Fruit fly (Drosophila melanogaster) whole organism, wandering third instar larva: ENCODE measurements around the gene fru.

ENCODE experiments used
- Abd-B ChIP-seq: fragments of >200 bp; optimal IDR thresholded peaks from 2 replicates; lab custom pipeline; 2017; ENCODE audit warnings: missing biosample characterization, missing genetic modification characterization
- CG32264 ChIP-seq: fragments of 200-800 bp; sonication (Bioruptor generic); optimal IDR thresholded peaks from 2 replicates; lab custom pipeline; 2016; ENCODE audit warnings: missing biosample characterization, missing genetic modification characterization
- CG9705 ChIP-seq: fragments of 200-800 bp; sonication (Bioruptor generic); optimal IDR thresholded peaks from 2 replicates; lab custom pipeline; 2018; ENCODE audit warnings: missing biosample characterization, mild to moderate bottlenecking, missing genetic modification characterization
- CrebA ChIP-seq: fragments of 200-800 bp; sonication (Bioruptor generic); optimal IDR thresholded peaks from 2 replicates; lab custom pipeline; 2016; ENCODE audit warnings: missing biosample characterization, mild to moderate bottlenecking, missing genetic modification characterization, borderline replicate concordance
- Dfd ChIP-seq: fragments of >200 bp; optimal IDR thresholded peaks from 2 replicates; lab custom pipeline; 2017; ENCODE audit warnings: missing biosample characterization, missing genetic modification characterization
- Dif ChIP-seq: fragments of 200-275, 200-300 bp; sonication (Bioruptor generic); optimal IDR thresholded peaks from 2 replicates; lab custom pipeline; 2018; ENCODE audit warnings: missing biosample characterization, missing genetic modification characterization; ENCODE audit not compliant: partially characterized antibody
- GATAd ChIP-seq: sonication (Bioruptor generic); optimal IDR thresholded peaks from 2 replicates; lab custom pipeline; 2016; ENCODE audit warnings: missing biosample characterization, missing genetic modification characterization
- HLH106 ChIP-seq: fragments of 200-800 bp; optimal IDR thresholded peaks from 3 replicates; lab custom pipeline; 2019; ENCODE audit warnings: missing biosample characterization, mild to moderate bottlenecking, missing genetic modification characterization, moderate library complexity
- Hnf4 ChIP-seq: fragments of 200-800 bp; sonication (Bioruptor generic); optimal IDR thresholded peaks from 2 replicates; lab custom pipeline; 2016; ENCODE audit warnings: missing biosample characterization, mild to moderate bottlenecking, missing genetic modification characterization
- Hr78 ChIP-seq: fragments of >200 bp; optimal IDR thresholded peaks from 2 replicates; lab custom pipeline; 2017; ENCODE audit warnings: missing biosample characterization, missing genetic modification characterization
- Hr83 ChIP-seq: fragments of 200-300 bp; sonication (Bioruptor generic); optimal IDR thresholded peaks from 2 replicates; lab custom pipeline; 2016; ENCODE audit warnings: missing biosample characterization, mild to moderate bottlenecking, missing genetic modification characterization, moderate library complexity; ENCODE audit not compliant: poor library complexity, severe bottlenecking
- Jra ChIP-seq: sonication (Bioruptor generic); optimal IDR thresholded peaks from 2 replicates; lab custom pipeline; 2016; ENCODE audit warnings: missing biosample characterization, missing genetic modification characterization
- Mio ChIP-seq: sonication (Bioruptor generic); optimal IDR thresholded peaks from 2 replicates; lab custom pipeline; 2016; ENCODE audit warnings: missing biosample characterization, missing genetic modification characterization
- Myc ChIP-seq: fragments of >200 bp; optimal IDR thresholded peaks from 2 replicates; lab custom pipeline; 2017
- N ChIP-seq: fragments of >200 bp; optimal IDR thresholded peaks from 2 replicates; lab custom pipeline; 2018; ENCODE audit warnings: missing biosample characterization, missing external identifiers, missing genetic modification characterization
- OdsH ChIP-seq: fragments of 200-800 bp; sonication (Bioruptor generic); optimal IDR thresholded peaks from 2 replicates; lab custom pipeline; 2016; ENCODE audit warnings: missing biosample characterization, mild to moderate bottlenecking, missing genetic modification characterization
- Rel ChIP-seq, 2 experiments: fragments of 200-800 bp; sonication (Bioruptor generic) in 1 of 2; optimal IDR thresholded peaks; 2 replicates in 1 of 2; 3 replicates in 1 of 2; lab custom pipeline; 2016 to 2019; ENCODE audit warnings: mild to moderate bottlenecking in 2 of 2, missing biosample characterization in 2 of 2, missing genetic modification characterization in 2 of 2, moderate library complexity in 1 of 2
- Sp1 ChIP-seq: fragments of 200-800 bp; sonication (Bioruptor generic); optimal IDR thresholded peaks from 3 replicates; lab custom pipeline; 2019; ENCODE audit warnings: missing biosample characterization, mild to moderate bottlenecking, missing genetic modification characterization, moderate library complexity
- Vsx2 ChIP-seq: fragments of 200-300, 225-300 bp; sonication (Bioruptor generic); optimal IDR thresholded peaks from 2 replicates; lab custom pipeline; 2018; ENCODE audit warnings: missing biosample characterization, missing genetic modification characterization; ENCODE audit not compliant: partially characterized antibody
- br ChIP-seq: fragments of 200-800 bp; sonication (Bioruptor generic); optimal IDR thresholded peaks from 2 replicates; lab custom pipeline; 2016; ENCODE audit warnings: missing biosample characterization, missing genetic modification characterization
- brk ChIP-seq: fragments of 200-800 bp; sonication (Bioruptor generic); optimal IDR thresholded peaks from 2 replicates; lab custom pipeline; 2016; ENCODE audit warnings: missing biosample characterization, mild to moderate bottlenecking, missing genetic modification characterization
- dl ChIP-seq, 2 experiments: fragments of 175-275, 200-275 bp in 1 of 2; fragments of 200-275 bp in 1 of 2; sonication (Bioruptor generic); optimal IDR thresholded peaks; lab custom pipeline; 2018; ENCODE audit warnings: mild to moderate bottlenecking in 2 of 2, missing biosample characterization in 2 of 2, missing genetic modification characterization in 2 of 2, moderate library complexity in 2 of 2; ENCODE audit not compliant: partially characterized antibody in 2 of 2, insufficient read depth in 1 of 2
- dmrt93B ChIP-seq: fragments of 200-800 bp; sonication (Bioruptor generic); optimal IDR thresholded peaks from 2 replicates; lab custom pipeline; 2018; ENCODE audit warnings: missing biosample characterization, mild to moderate bottlenecking, missing genetic modification characterization
- dsf ChIP-seq: sonication (Bioruptor generic); optimal IDR thresholded peaks from 2 replicates; lab custom pipeline; 2016; ENCODE audit warnings: missing biosample characterization, missing genetic modification characterization, borderline replicate concordance
- ey ChIP-seq: fragments of 200-800 bp; sonication (Bioruptor generic); optimal IDR thresholded peaks from 2 replicates; lab custom pipeline; 2016; ENCODE audit warnings: missing biosample characterization, missing genetic modification characterization
- foxo ChIP-seq, 2 experiments: fragments of 200-800 bp; sonication (Bioruptor generic); optimal IDR thresholded peaks; 2 replicates in 1 of 2; 3 replicates in 1 of 2; lab custom pipeline; 2016 to 2017; ENCODE audit warnings: missing biosample characterization in 2 of 2, missing genetic modification characterization in 2 of 2
- fru ChIP-seq: fragments of 200-800 bp; sonication (Bioruptor generic); optimal IDR thresholded peaks from 3 replicates; lab custom pipeline; 2016; ENCODE audit warnings: missing biosample characterization, mild to moderate bottlenecking, missing genetic modification characterization
- h ChIP-seq: fragments of 200-800 bp; sonication (Bioruptor generic); optimal IDR thresholded peaks from 3 replicates; lab custom pipeline; 2016; ENCODE audit warnings: missing biosample characterization, mild to moderate bottlenecking, missing genetic modification characterization
- jim ChIP-seq: fragments of 175-275, 200-325 bp; sonication (Bioruptor generic); optimal IDR thresholded peaks from 2 replicates; lab custom pipeline; 2016; ENCODE audit warnings: missing biosample characterization, mild to moderate bottlenecking, missing genetic modification characterization
- lola ChIP-seq: fragments of >200 bp; optimal IDR thresholded peaks from 2 replicates; lab custom pipeline; 2017; ENCODE audit warnings: missing biosample characterization, missing genetic modification characterization
- pan ChIP-seq: fragments of >200 bp; optimal IDR thresholded peaks from 2 replicates; lab custom pipeline; 2017
- psq ChIP-seq: fragments of 200-800 bp; sonication (Bioruptor generic); optimal IDR thresholded peaks from 3 replicates; lab custom pipeline; 2017; ENCODE audit warnings: missing biosample characterization, mild to moderate bottlenecking, missing genetic modification characterization, moderate library complexity
- rgr ChIP-seq: fragments of 200-800 bp; sonication (Bioruptor generic); optimal IDR thresholded peaks from 3 replicates; lab custom pipeline; 2016; ENCODE audit warnings: missing biosample characterization, mild to moderate bottlenecking, missing genetic modification characterization
- sage ChIP-seq: fragments of 200-800 bp; sonication (Bioruptor generic); optimal IDR thresholded peaks from 2 replicates; lab custom pipeline; 2016; ENCODE audit warnings: missing biosample characterization, mild to moderate bottlenecking, missing genetic modification characterization
- sv ChIP-seq: fragments of 200-800 bp; sonication (Bioruptor generic); optimal IDR thresholded peaks from 3 replicates; lab custom pipeline; 2016; ENCODE audit warnings: missing biosample characterization, missing genetic modification characterization
- tai ChIP-seq: sonication (Bioruptor generic); optimal IDR thresholded peaks from 2 replicates; lab custom pipeline; 2016; ENCODE audit warnings: missing biosample characterization, missing genetic modification characterization
- usp ChIP-seq: fragments of >200 bp; optimal IDR thresholded peaks from 2 replicates; lab custom pipeline; 2017; ENCODE audit warnings: missing biosample characterization, missing genetic modification characterization
- woc ChIP-seq: sonication (Bioruptor generic); optimal IDR thresholded peaks from 2 replicates; lab custom pipeline; 2016; ENCODE audit warnings: missing biosample characterization, mild to moderate bottlenecking, missing genetic modification characterization

The fru gene

dm6 chr3R:18580979-18581378 lies 35.6 kb upstream of the fru start:
- TF ChIP-seq dmrt93B (GFP tag; lab: Kevin White, UChicago) (no peak), Sp1 (GFP tag; lab: Kevin White, UChicago) (no peak), sv (GFP tag; lab: Kevin White, UChicago) (no peak), Rel (GFP tag; optimal IDR thresholded peaks at IDR 0.05; lab: Kevin White, UChicago) (no peak), Rel (tag; optimal IDR thresholded peaks at IDR 0.05; lab: Kevin White, UChicago) (peak; percentile 29), Myc (lab: Kevin White, UChicago) (no peak)

dm6 chr3R:18577739-18578417 lies 32.5 kb upstream of the fru start:
- no peak for TF ChIP-seq Rel (GFP tag; optimal IDR thresholded peaks at IDR 0.05; lab: Kevin White, UChicago)
- TF ChIP-seq Rel (tag; optimal IDR thresholded peaks at IDR 0.05; lab: Kevin White, UChicago): peak; percentile 91
- TF ChIP-seq foxo (GFP tag; optimal IDR thresholded peaks at IDR 0.05; lab: Kevin White, UChicago): no peak
- peak; percentile 13 for TF ChIP-seq fru (GFP tag; lab: Kevin White, UChicago)
- TF ChIP-seq h (GFP tag; lab: Kevin White, UChicago): no peak
- no peak for TF ChIP-seq OdsH (GFP tag; lab: Kevin White, UChicago)
- no peak for TF ChIP-seq Dif (GFP tag; lab: Kevin White, UChicago)
- no peak for TF ChIP-seq CG32264 (GFP tag; lab: Kevin White, UChicago)
- TF ChIP-seq usp (GFP tag; lab: Kevin White, UChicago): no peak
- TF ChIP-seq pan (lab: Kevin White, UChicago): no peak
- no peak for TF ChIP-seq GATAd (GFP tag; lab: Kevin White, UChicago)
- TF ChIP-seq, all 38 proteins: peak for 2

DNA sequence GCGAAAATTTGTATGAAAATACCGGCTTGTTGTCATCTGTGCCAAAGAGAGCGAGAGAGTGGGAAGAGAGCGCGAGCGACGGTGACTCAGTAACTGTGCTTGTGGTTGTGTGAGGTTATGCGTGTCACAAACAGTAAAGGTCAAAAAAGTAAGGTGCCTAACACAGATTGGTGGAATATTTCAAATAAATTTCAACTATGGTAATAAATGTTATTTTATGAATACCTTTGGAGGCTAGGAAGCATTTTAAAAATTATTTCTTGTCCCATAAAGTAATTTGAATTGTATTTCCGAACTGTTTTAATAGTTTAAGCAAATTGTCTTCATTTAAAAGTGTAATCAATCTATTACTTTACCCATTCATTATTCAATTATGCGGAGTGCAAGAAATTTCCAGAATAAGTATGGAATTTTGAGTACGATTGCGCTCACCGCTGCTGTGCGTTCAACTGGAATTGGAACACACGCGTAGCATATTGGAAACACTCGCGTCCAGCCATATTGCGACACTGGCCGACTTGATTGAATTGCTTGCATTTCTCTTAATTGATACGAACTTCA lies 28.4 kb upstream of the fru start:
- TF ChIP-seq Jra (GFP tag; lab: Kevin White, UChicago): peak; percentile 94
- TF ChIP-seq N: no peak
- peak; percentile 36 for TF ChIP-seq Dfd (GFP tag; lab: Kevin White, UChicago)
- TF ChIP-seq lola (GFP tag; lab: Kevin White, UChicago): no peak
- no peak for TF ChIP-seq pan (lab: Kevin White, UChicago)
- peak; percentile 69 for TF ChIP-seq CrebA (GFP tag; lab: Kevin White, UChicago)
- peak; percentile 97 for TF ChIP-seq OdsH (GFP tag; lab: Kevin White, UChicago)
- peak; percentile 65 for TF ChIP-seq Mio (GFP tag; lab: Kevin White, UChicago)
- peak; percentile 49 to 95 for TF ChIP-seq foxo (GFP tag; optimal IDR thresholded peaks at IDR 0.05; lab: Kevin White, UChicago)
- TF ChIP-seq woc (GFP tag; lab: Kevin White, UChicago): peak; percentile 87
- no peak for TF ChIP-seq Hr78 (GFP tag; lab: Kevin White, UChicago)
- TF ChIP-seq dl (GFP tag; optimal IDR thresholded peaks at IDR 0.05; lab: Kevin White, UChicago; ENCODE audit: insufficient read depth in 1 of 2, partially characterized antibody in 2 of 2): peak; percentile 74 to 77
- peak; percentile 92 for TF ChIP-seq Sp1 (GFP tag; lab: Kevin White, UChicago)
- TF ChIP-seq tai (GFP tag; lab: Kevin White, UChicago): peak; percentile 87
- peak; percentile 5 for TF ChIP-seq jim (GFP tag; lab: Kevin White, UChicago)
- TF ChIP-seq rgr (GFP tag; lab: Kevin White, UChicago): peak; percentile 95
- peak; percentile 49 for TF ChIP-seq GATAd (GFP tag; lab: Kevin White, UChicago)
- TF ChIP-seq CG9705 (GFP tag; lab: Kevin White, UChicago): peak; percentile 51
- TF ChIP-seq Dif (GFP tag; lab: Kevin White, UChicago): peak; percentile 73
- TF ChIP-seq Rel (GFP tag; optimal IDR thresholded peaks at IDR 0.05; lab: Kevin White, UChicago): peak; percentile 44
- peak; percentile 50 for TF ChIP-seq Rel (tag; optimal IDR thresholded peaks at IDR 0.05; lab: Kevin White, UChicago)
- TF ChIP-seq Myc (lab: Kevin White, UChicago): no peak
- TF ChIP-seq CG32264 (GFP tag; lab: Kevin White, UChicago): peak; percentile 83
- peak; percentile 91 for TF ChIP-seq psq
- TF ChIP-seq ey (GFP tag; lab: Kevin White, UChicago): peak; percentile 96
- peak; percentile 91 for TF ChIP-seq dmrt93B (GFP tag; lab: Kevin White, UChicago)
- peak; percentile 92 for TF ChIP-seq Hnf4 (GFP tag; lab: Kevin White, UChicago)
- peak; percentile 95 for TF ChIP-seq fru (GFP tag; lab: Kevin White, UChicago)
- no peak for TF ChIP-seq Abd-B (GFP tag; lab: Kevin White, UChicago)
- TF ChIP-seq brk (GFP tag; lab: Kevin White, UChicago): peak; percentile 82
- TF ChIP-seq dsf: peak; percentile 46
- peak; percentile 81 for TF ChIP-seq sage (GFP tag; lab: Kevin White, UChicago)
- TF ChIP-seq sv (GFP tag; lab: Kevin White, UChicago): peak; percentile 92
- peak; percentile 95 for TF ChIP-seq br (GFP tag; lab: Kevin White, UChicago)
- peak; percentile 25 for TF ChIP-seq Hr83 (GFP tag; lab: Kevin White, UChicago)
- peak; percentile 7 for TF ChIP-seq Vsx2 (GFP tag; lab: Kevin White, UChicago)
- peak; percentile 94 for TF ChIP-seq h (GFP tag; lab: Kevin White, UChicago)
- peak; percentile 93 for TF ChIP-seq HLH106 (tag; lab: Kevin White, UChicago)
- no peak for TF ChIP-seq usp (GFP tag; lab: Kevin White, UChicago)
